Fruit fly (Drosophila melanogaster) whole organism, larva: Measurements from ENCODE around the gene Ythdf.
A peak's percentile ranks its signal among the peaks of the same experiment; 100 is the strongest.

Experiments
- noc ChIP-seq: fragments of 200-800 bp; sonication (Bioruptor generic); optimal IDR thresholded peaks from 3 replicates; lab custom pipeline; 2019; ENCODE audit warnings: missing biosample characterization, mild to moderate bottlenecking, missing genetic modification characterization, moderate library complexity

The Ythdf gene

DNA sequence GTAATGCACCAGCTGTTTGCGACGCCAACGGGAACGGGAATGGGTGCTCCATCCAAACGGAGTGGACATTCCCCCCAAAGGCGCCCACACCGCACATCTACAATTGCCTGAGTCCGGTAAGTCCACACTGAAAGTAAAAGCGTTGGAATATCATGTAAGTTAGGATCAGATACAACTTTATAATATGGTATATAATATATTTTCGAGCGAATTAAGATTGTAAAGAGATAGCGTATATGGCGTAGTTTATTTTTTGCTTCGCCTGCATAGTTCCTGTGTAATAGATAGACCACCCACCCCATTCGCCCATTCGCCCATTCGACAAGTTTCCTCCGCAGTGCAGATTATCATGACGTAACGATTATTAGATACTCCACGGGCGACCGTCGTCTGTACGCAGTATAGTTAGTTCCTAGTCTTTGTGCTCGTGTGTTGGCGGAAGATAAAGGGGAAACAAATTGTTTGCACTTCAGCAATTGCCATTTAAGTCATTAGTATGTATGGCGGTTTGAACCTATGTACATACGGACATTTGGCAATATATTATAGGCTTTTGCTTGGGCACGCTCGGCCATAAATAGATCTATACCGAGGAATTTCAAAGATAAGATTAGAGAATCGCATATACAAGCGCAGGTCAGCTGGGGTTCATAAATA, 12.5 kb upstream of the Ythdf start:
- peak; percentile 46 for TF ChIP-seq noc (tag; lab: Kevin White, UChicago)

DNA sequence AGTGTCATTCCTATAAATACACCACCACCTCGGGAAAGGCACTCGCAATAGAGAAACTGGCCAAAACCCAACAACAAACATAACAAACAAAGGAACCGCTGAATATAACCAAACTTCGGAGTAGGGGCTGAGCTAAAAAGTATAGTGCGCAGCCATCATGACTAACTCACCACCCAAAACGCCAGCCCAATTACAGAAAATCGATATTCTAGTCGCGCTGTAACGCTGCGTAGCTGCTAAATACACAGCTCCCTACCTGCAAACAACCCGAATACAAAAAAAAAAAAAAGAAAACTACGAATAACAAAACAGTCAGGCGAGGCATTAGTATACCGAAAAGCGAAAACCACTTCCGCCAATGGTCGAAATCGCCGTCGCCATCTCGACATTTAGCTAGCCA, 11.6 kb upstream of the Ythdf start:
- TF ChIP-seq noc (tag; lab: Kevin White, UChicago), result no peak

DNA sequence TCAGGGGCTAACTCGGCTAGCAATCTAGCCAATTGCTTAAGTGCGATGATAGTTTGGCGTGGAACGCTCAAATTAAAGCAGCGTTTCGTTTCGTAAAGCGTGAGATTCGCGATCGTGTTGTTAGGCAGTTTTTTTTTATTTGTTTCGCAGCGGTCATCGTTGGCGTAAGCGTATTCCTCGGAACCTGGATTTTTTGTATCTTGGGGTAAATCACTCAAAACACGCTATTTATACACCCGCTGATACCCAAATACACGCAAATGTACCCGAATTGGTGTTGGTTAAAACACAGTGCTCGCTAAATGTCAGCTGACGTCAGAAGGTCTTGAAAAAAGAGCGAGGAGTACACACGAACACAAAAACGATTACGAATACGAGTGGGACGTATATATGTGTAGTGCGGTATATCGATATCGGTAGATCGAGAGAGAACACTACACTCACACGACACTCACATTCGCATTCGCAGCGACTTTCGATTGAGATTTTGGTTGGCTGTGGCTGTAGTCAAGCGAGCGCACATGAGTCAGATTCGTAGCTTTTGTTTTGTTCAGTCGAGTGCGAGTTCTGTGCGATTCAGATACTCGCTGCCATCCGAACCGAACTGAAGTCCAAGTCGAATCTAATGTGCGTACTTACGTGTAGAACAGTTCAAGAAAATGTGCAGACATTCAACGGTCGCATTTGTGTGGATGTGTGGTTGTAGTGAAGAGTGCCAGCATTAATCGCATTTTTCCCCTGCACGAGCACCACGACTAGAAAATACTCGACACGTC, 10.9 kb upstream of the Ythdf start:
- TF ChIP-seq noc (tag; lab: Kevin White, UChicago), result peak; percentile 58

DNA sequence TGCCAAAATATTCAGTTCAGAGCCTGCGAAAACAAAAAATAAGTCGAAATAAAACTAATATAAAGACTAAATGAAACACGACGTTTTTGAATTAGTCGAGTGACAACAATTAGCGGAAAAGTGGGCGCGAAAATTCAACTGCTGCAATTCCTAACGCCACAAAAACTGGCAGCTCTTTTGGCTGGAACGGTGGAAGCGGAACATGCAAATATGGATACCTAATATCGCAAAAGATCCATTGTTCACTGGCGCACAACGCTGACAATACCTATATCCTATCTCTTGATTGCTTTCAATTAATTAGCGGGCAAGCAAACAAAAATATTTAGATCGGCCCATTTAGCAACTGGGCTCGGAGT, 10.3 kb upstream of the Ythdf start, which contains the start of gene CG11791:
Gene CG11791 (plus strand): TSS at position 234 of the 359 bp plus-strand sequence.
- no peak for TF ChIP-seq noc (tag; lab: Kevin White, UChicago)

DNA sequence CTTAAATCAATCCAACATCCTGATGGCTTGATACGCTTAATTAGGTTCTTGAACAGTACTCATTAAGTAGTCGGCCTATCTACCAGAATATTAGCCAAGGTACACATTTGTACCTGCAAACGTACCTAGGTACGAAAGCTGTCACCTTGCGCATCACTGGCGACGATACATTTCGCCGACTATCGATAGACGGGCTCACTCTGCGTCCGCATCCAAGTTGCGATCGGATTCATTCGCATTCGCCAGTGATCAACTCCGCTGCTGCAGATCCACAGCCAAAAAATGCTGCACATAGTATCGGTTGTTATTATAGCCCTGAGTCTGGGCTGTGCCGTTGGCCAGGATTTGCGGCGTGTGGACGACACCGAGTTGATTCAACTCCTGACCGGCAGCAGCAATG, 8.5 kb upstream of the Ythdf start, which contains the start of gene CG11790:
Gene CG11790 (plus strand): TSS at position 203 of the 400 bp plus-strand sequence.
- no peak for TF ChIP-seq noc (tag; lab: Kevin White, UChicago)

DNA sequence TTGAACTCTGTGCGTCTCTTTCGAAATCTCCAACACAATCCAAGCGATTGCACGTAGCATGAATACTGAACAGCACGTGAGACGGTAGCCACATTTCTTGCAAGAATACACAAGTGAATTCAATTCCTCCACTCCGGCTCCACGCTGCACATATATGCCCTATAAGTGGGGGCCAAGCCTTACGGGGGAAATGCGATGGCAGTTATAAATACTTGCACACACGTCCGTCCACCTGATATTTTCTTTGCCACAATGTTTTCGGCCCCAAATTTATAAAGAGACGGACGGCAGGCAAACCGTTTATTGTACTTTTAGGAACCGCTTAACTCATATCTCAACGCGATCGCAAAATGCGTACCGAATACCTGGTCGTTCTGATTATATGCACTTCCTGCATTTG, 7.0 kb upstream of the Ythdf start, which contains the start of gene CG11786:
Gene CG11786 (plus strand): TSS at position 301 of the 400 bp plus-strand sequence.
- TF ChIP-seq noc (tag; lab: Kevin White, UChicago), result no peak

DNA sequence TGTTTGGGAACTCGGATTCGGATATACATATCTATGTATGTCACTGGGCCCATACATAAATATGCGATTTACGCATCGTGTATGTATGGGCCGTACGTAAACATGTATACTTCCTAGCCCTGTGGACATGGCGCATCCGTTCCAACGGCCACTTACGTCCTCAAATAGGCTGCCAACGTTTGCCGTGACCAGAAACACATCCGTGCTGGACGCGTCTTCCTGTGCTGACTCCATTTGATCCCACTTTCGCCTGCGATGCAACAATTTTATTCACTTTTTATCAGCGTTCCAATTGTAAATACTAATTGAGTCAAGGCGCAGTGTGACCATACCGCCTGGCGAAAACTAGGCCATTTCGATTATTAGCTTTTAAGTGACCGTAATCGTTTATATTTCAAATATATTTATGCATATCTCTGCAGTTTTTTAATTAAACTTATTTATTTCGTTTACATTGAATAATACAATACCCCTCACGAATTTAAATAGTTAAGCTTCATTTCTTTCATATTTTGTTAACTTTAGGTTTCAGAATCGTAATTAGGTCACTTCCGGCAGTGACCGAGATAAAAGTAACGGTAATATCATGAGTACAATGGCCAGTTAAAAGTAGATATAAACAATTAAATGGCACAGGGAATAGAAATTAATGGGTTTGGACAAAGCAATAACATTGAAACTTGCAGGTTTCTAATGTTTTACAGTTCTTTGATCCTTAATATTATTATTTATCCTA, 5.9 kb upstream of the Ythdf start, which contains the start of gene 5PtaseI:
Gene 5PtaseI (minus strand): TSS at position 336 of the 736 bp plus-strand sequence.
- no peak for TF ChIP-seq noc (tag; lab: Kevin White, UChicago)

DNA sequence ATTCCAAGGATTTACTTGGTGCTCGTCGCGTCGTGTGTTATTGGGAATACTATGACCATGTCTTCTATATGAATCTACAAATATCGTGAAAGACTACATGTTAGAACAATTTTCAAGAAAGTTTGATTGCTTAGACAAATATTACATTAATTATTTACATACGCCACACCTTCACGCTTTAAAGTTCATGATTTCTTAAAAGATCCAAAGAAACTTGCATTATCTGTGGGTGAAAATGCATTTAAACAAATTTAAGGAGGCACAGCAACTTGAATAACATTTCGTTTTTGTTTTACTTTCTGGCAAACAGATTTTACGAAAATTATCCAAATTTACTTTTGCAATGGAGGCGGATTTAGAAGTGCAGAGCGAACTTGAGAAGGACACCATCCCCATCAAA, 2.4 kb downstream of the Ythdf start, which contains the start of gene CG31115:
Gene CG31115 (plus strand): TSS at position 301 of the 400 bp plus-strand sequence.
- TF ChIP-seq noc (tag; lab: Kevin White, UChicago), result no peak

DNA sequence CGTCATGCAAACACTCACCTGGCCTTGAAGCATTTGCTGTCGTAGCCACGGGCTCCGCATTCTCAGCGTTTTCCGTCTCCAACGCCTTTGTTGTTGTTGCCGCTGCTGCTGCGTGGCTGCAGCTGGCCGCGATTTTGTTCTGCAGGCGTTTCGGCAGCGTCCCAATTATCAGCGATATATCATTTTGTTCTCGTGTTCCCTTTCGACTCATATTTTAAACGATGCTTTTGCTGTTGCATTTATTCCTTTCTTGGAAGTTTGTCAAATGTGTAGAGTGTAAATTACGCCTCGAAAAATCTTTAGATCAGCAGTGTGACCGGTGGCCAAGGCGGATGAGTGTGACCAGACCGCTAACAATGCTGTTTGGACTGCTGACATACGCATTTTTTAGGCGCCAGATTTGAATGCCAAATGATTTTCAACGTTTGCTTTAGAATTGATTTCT, 5.9 kb downstream of the Ythdf start, which contains the start of gene Smg6:
Gene Smg6 (minus strand): TSS at position 324 of the 445 bp plus-strand sequence.
- TF ChIP-seq noc (tag; lab: Kevin White, UChicago), result no peak

DNA sequence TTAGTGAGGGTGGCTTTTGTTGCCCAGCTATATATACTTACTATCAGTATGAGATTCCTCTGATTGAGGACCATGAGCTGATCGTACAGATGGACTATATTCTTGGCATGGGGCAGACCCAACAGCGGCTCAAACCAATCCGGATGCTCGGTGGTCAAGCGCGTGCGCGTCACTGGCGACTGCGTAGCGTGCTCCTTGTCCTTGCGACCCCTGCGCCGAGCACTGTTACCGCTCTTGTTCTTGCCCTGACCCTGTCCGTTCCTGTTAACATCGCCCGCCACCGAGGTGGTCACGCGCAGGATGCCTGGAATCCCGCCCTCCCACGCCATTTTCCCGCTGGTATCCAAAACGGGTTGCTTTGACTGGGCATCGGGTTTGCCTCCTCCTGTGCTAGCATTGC, 6.4 kb downstream of the Ythdf start:
- no peak for TF ChIP-seq noc (tag; lab: Kevin White, UChicago)

DNA sequence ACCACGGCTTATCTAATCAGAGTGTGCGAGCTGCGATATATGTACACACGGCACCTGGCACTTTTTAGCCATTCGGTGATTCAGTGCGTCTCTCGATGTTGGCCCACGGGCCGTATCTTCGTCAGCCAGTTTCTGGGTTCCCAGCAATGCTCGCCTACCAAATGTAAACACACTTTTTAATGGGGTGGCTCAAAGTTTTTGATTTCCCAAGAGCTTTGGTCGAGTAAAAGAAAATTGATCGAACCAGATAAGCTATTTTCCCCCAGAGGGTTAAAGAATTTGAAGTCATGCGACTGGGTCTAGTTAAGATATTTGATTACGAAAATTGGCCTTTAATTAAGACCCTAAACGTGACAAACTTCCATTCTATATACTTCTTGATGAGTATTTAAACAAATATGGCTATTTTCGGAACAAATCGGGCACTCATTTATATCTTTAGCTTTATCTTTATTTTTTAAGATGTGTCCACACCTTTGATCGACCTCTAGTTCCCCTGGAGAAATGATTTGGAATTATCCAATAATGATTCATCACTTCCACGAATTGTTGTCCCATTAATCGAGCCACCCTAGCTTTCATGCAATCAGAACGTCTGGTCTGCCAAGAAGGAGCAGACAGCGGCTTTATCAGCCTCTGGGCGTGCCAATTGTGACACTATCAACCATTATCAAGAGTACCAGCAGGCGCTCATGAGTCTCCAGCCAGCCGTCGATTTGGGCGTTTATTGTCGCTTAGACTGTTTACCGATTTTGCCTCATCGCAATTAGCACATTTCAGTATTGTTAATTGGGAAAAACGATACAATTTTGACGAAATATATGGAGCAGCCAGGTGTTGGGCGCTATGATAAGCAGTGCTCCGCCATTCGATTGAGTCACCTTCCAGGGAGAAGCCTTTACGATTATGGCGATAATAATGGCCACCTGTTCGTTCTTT, 11.5 kb downstream of the Ythdf start:
- peak; percentile 92 for TF ChIP-seq noc (tag; lab: Kevin White, UChicago)

DNA sequence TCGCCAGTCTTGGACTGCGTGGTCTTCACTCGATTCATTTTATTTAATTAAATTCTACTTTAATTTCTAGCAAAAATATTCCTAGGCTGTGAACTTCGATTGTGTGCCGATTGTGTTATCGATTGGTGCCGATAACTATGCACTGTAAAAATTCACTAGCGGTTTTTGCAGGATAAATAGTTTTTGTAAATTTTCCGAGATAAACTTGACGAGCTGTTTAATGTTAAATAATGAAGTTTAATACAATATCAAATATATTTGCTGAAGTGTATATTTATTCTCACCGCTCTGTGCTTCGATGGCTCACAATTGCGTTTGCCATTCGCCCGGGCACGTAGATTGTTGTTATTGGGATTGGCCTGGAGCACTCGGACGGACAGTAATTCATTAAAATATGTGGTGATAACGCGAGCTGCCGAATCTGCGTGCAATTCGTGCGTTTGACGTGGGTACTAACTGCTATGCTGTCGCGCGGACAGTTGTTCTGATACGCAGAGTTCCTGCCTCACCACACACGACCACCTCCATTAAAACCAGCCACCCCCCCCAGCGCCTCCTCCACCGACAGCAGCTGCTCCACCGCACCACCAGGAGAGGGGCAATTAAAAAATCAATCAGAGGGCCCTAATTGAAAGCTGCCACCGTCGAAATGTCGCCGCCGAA, 14.0 kb downstream of the Ythdf start, which contains the start of the genes EMC6 and Hr96:
Gene EMC6 (minus strand): TSS at position 123 of the 663 bp plus-strand sequence.
Gene Hr96 (plus strand): TSS at position 341 of the 663 bp plus-strand sequence.
- TF ChIP-seq noc (tag; lab: Kevin White, UChicago), result peak; percentile 91

DNA sequence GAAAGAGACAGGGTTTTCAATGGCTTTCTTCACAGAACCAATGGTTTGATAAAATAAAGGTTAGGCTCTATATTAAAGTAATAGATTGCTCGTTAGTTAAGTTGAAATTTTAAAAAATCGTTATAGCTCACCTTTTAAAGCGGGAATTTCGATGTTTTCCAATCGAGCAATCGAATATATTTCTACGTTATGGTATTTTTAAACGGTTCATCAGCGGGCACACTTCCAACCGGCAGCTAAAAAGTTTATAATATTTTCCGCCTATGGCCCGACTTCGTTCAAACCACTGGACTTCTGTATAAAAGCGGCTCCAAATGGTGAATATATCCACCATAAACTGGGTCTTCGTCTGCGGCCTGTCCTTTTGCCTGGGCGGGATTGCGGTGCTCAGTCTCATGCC, 16.0 kb downstream of the Ythdf start, which contains the start of gene beta4GalT7:
Gene beta4GalT7 (plus strand): TSS at position 201 of the 400 bp plus-strand sequence.
- no peak for TF ChIP-seq noc (tag; lab: Kevin White, UChicago)

DNA sequence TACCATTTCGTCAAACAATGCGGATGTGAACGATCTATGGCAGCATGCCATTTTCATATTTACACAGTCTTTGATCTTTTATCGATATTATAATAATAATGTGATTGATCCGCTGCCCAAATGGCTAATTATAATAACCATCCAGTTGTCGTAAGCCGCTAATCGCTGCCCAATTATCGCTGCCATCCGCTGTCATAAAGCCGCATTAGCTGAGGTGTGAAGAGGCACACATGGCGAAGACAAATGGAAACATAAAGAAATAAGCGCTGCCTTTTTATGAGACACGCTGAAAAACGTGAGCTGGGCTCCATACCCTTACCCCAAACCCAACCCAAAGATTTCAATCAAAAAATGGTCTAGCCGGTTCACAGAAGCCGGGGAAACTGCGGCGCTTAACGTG, 27.0 kb downstream of the Ythdf start:
- TF ChIP-seq noc (tag; lab: Kevin White, UChicago), result no peak
